Worm (Caenorhabditis elegans): ENCODE measurements around the gene cest-1.2.

- TF ChIP-seq egl-27 (tag; optimal IDR thresholded peaks at IDR 0.05) (no peak), unc-130 (tag; optimal IDR thresholded peaks at IDR 0.05) (no peak), jun-1 (tag; optimal IDR thresholded peaks at IDR 0.05) (no peak), zag-1 (tag; optimal IDR thresholded peaks at IDR 0.05) (no peak), ceh-88 (GFP tag; IDR thresholded peaks at IDR 0.05) (no peak), mdl-1 (tag; optimal IDR thresholded peaks at IDR 0.05) (no peak)
Observed at ce11 chrV:14147114-14147513, 13.5 kb downstream of the cest-1.2 start.

All from whole organism, L1 larva.